Fruit fly (Drosophila melanogaster) whole organism, embryonic: ENCODE data around the gene Aps.

Source experiments
- Asciz ChIP-seq: fragments of 200-800 bp; sonication (Bioruptor generic); optimal IDR thresholded peaks from 2 replicates; lab custom pipeline; 2017; ENCODE audit warnings: missing biosample characterization, mild to moderate bottlenecking, missing genetic modification characterization, missing genetic modification reagents
- CG10147 ChIP-seq: fragments of 200-800 bp; sonication (Bioruptor generic); optimal IDR thresholded peaks from 2 replicates; lab custom pipeline; 2019; ENCODE audit warnings: missing biosample characterization, mild to moderate bottlenecking, missing genetic modification characterization, moderate library complexity
- CG10431 ChIP-seq: fragments of 200-800 bp; sonication (Bioruptor generic); optimal IDR thresholded peaks from 3 replicates; lab custom pipeline; 2018; ENCODE audit warnings: missing biosample characterization, mild to moderate bottlenecking, missing genetic modification characterization
- CG10543 ChIP-seq: fragments of 200-800 bp; sonication (Bioruptor generic); optimal IDR thresholded peaks from 3 replicates; lab custom pipeline; 2017; ENCODE audit warnings: missing biosample characterization, mild to moderate bottlenecking, missing genetic modification characterization, moderate library complexity
- CG11398 ChIP-seq: fragments of 200-800 bp; sonication (Bioruptor generic); optimal IDR thresholded peaks from 2 replicates; lab custom pipeline; 2016; ENCODE audit warnings: missing biosample characterization, missing genetic modification characterization
- CG11696 ChIP-seq: fragments of 200-800 bp; sonication (Bioruptor generic); IDR thresholded peaks from 2 replicates; pipeline ENCODE4 v1.3.6; 2022; ENCODE audit warnings: missing biosample characterization, missing genetic modification characterization
- CG12744 ChIP-seq: fragments of 200-800 bp; sonication (Bioruptor generic); optimal IDR thresholded peaks from 2 replicates; lab custom pipeline; 2016; ENCODE audit warnings: missing biosample characterization, missing genetic modification characterization
- CG13296 ChIP-seq: fragments of 200-800 bp; sonication (Bioruptor generic); optimal IDR thresholded peaks from 3 replicates; lab custom pipeline; 2018; ENCODE audit warnings: missing biosample characterization, mild to moderate bottlenecking, missing genetic modification characterization
- CG1602 ChIP-seq: fragments of 200-800 bp; sonication (Bioruptor generic); optimal IDR thresholded peaks from 3 replicates; lab custom pipeline; 2016; ENCODE audit warnings: missing biosample characterization, missing genetic modification characterization
- CG17802 ChIP-seq: fragments of 200-800 bp; sonication (Bioruptor generic); optimal IDR thresholded peaks from 2 replicates; lab custom pipeline; 2018; ENCODE audit warnings: missing biosample characterization, mild to moderate bottlenecking, missing genetic modification characterization, moderate library complexity
- CG18619 ChIP-seq: fragments of 200-800 bp; sonication (Bioruptor generic); optimal IDR thresholded peaks from 3 replicates; lab custom pipeline; 2017; ENCODE audit warnings: missing biosample characterization, mild to moderate bottlenecking, missing genetic modification characterization
- CG2199 ChIP-seq: fragments of 200-800 bp; sonication (Bioruptor generic); IDR thresholded peaks from 3 replicates; pipeline ENCODE4 v1.3.6; 2022; ENCODE audit warnings: missing biosample characterization, missing genetic modification characterization
- CG2202 ChIP-seq: fragments of 200-800 bp; sonication (Bioruptor generic); optimal IDR thresholded peaks from 2 replicates; lab custom pipeline; 2018; ENCODE audit warnings: missing biosample characterization, mild to moderate bottlenecking, missing genetic modification characterization
- CG2678 ChIP-seq: fragments of 200-800 bp; sonication (Bioruptor generic); optimal IDR thresholded peaks from 3 replicates; lab custom pipeline; 2019; ENCODE audit warnings: missing biosample characterization, mild to moderate bottlenecking, missing genetic modification characterization, moderate library complexity
- CG31441 ChIP-seq: fragments of 200-800 bp; sonication (Bioruptor generic); IDR thresholded peaks from 2 replicates; pipeline ENCODE4 v1.3.6; 2022; ENCODE audit warnings: missing biosample characterization, missing genetic modification characterization
- CG3847 ChIP-seq: fragments of 200-800 bp; sonication (Bioruptor generic); IDR thresholded peaks from 2 replicates; pipeline ENCODE4 v1.3.6; 2022; ENCODE audit warnings: missing biosample characterization, missing genetic modification characterization
- CG3995 ChIP-seq: fragments of 200-800 bp; sonication (Bioruptor generic); optimal IDR thresholded peaks from 3 replicates; lab custom pipeline; 2016; ENCODE audit warnings: missing biosample characterization, missing genetic modification characterization
- CG43689 ChIP-seq: fragments of 200-800 bp; sonication (Bioruptor generic); IDR thresholded peaks from 2 replicates; pipeline ENCODE4 v1.3.6; 2022; ENCODE audit warnings: missing biosample characterization, missing genetic modification characterization
- CG5180 ChIP-seq: fragments of 200-800 bp; sonication (Bioruptor generic); optimal IDR thresholded peaks from 3 replicates; lab custom pipeline; 2017; ENCODE audit warnings: missing biosample characterization, missing genetic modification characterization, mild to moderate bottlenecking, moderate library complexity, missing genetic modification reagents
- CG6175 ChIP-seq: fragments of 200-800 bp; sonication (Bioruptor generic); IDR thresholded peaks from 3 replicates; pipeline ENCODE4 v1.3.6; 2022; ENCODE audit warnings: missing biosample characterization, missing genetic modification characterization
- CG7928 ChIP-seq: fragments of 200-800 bp; sonication (Bioruptor generic); optimal IDR thresholded peaks from 2 replicates; lab custom pipeline; 2017; ENCODE audit warnings: missing biosample characterization, mild to moderate bottlenecking, missing genetic modification characterization
- Deaf1 ChIP-seq: fragments of 200-800 bp; optimal IDR thresholded peaks from 3 replicates; lab custom pipeline; 2019; ENCODE audit warnings: missing biosample characterization, mild to moderate bottlenecking, missing genetic modification characterization, moderate library complexity
- Dip3 ChIP-seq: fragments of 200-800 bp; sonication (Bioruptor generic); optimal IDR thresholded peaks from 3 replicates; lab custom pipeline; 2016; ENCODE audit warnings: missing biosample characterization, missing genetic modification characterization
- Eip74EF ChIP-seq, 2 experiments: fragments of 200-800 bp in 1 of 2; fragments of >200 bp in 1 of 2; sonication (Bioruptor generic) in 1 of 2; optimal IDR thresholded peaks; 2 replicates each; lab custom pipeline; 2017 to 2019; ENCODE audit warnings: missing biosample characterization in 2 of 2, missing genetic modification characterization in 2 of 2, mild to moderate bottlenecking in 1 of 2, moderate library complexity in 1 of 2
- HmgD ChIP-seq: fragments of 200-800 bp; sonication (Bioruptor generic); optimal IDR thresholded peaks from 3 replicates; lab custom pipeline; 2016; ENCODE audit warnings: missing biosample characterization, missing genetic modification characterization
- Hr78 ChIP-seq, 2 experiments: fragments of 200-800 bp in 1 of 2; fragments of >200 bp in 1 of 2; sonication (Bioruptor generic) in 1 of 2; optimal IDR thresholded peaks; 2 replicates each; lab custom pipeline; 2017 to 2019; ENCODE audit warnings: missing biosample characterization in 2 of 2, missing genetic modification characterization in 2 of 2, mild to moderate bottlenecking in 1 of 2, moderate library complexity in 1 of 2
- Kr ChIP-seq: fragments of 200-800 bp; sonication (Bioruptor generic); optimal IDR thresholded peaks from 2 replicates; lab custom pipeline; 2017; ENCODE audit warnings: missing biosample characterization, mild to moderate bottlenecking, missing genetic modification characterization
- Max ChIP-seq: fragments of 200-800 bp; sonication (Bioruptor generic); optimal IDR thresholded peaks from 2 replicates; lab custom pipeline; 2016; ENCODE audit warnings: missing biosample characterization, mild to moderate bottlenecking, missing genetic modification characterization
- NC2α ChIP-seq: fragments of 200-800 bp; sonication (Bioruptor generic); optimal IDR thresholded peaks from 2 replicates; lab custom pipeline; 2016; ENCODE audit warnings: missing biosample characterization, missing genetic modification characterization
- Ssrp ChIP-seq: fragments of 200-800 bp; sonication (Bioruptor generic); optimal IDR thresholded peaks from 2 replicates; lab custom pipeline; 2018; ENCODE audit warnings: missing biosample characterization, mild to moderate bottlenecking, missing genetic modification characterization, moderate library complexity
- Usf ChIP-seq: fragments of 200-800 bp; sonication (Bioruptor generic); optimal IDR thresholded peaks from 2 replicates; lab custom pipeline; 2017; ENCODE audit warnings: missing genotype, missing biosample characterization, missing genetic modification characterization
- al ChIP-seq: fragments of 200-800 bp; sonication (Bioruptor generic); IDR thresholded peaks from 2 replicates; pipeline ENCODE4 v1.3.6; 2022; ENCODE audit warnings: missing biosample characterization, missing genetic modification characterization
- bcd ChIP-seq: fragments of 200-800 bp; sonication (Bioruptor generic); optimal IDR thresholded peaks from 2 replicates; lab custom pipeline; 2017; ENCODE audit warnings: missing biosample characterization, mild to moderate bottlenecking, missing genetic modification characterization
- chinmo ChIP-seq: fragments of 200-800 bp; sonication (Bioruptor generic); IDR thresholded peaks from 4 replicates; pipeline ENCODE4 v1.3.6; 2022; ENCODE audit warnings: missing biosample characterization, missing genetic modification characterization; ENCODE audit not compliant: partially characterized antibody
- crol ChIP-seq: fragments of 200-800 bp; sonication (Bioruptor generic); IDR thresholded peaks from 2 replicates; pipeline ENCODE4 v1.3.6; 2022; ENCODE audit warnings: missing biosample characterization, missing genetic modification characterization
- dpn ChIP-seq, 2 experiments: fragments of 200-800 bp; sonication (Bioruptor generic); optimal IDR thresholded peaks; 3 replicates each; lab custom pipeline; 2016; ENCODE audit warnings: missing biosample characterization in 2 of 2, missing genetic modification characterization in 2 of 2
- grn ChIP-seq: fragments of 200-800 bp; sonication (Bioruptor generic); optimal IDR thresholded peaks from 3 replicates; lab custom pipeline; 2017; ENCODE audit warnings: missing biosample characterization, missing genetic modification characterization
- hbn ChIP-seq: fragments of 200-800 bp; sonication (Bioruptor generic); IDR thresholded peaks from 2 replicates; pipeline ENCODE4 v1.3.6; 2022; ENCODE audit warnings: missing biosample characterization, missing genetic modification characterization; ENCODE audit not compliant: partially characterized antibody
- inv ChIP-seq: fragments of 200-800 bp; sonication (Bioruptor generic); IDR thresholded peaks from 2 replicates; pipeline ENCODE4 v1.3.6; 2022; ENCODE audit warnings: missing biosample characterization, missing genetic modification characterization; ENCODE audit not compliant: partially characterized antibody
- lov ChIP-seq, 2 experiments: fragments of 200-800 bp in 1 of 2; fragments of >200 bp in 1 of 2; sonication (Bioruptor generic) in 1 of 2; IDR thresholded peaks in 1 of 2; optimal IDR thresholded peaks in 1 of 2; 2 replicates in 1 of 2; 3 replicates in 1 of 2; pipeline versions ENCODE4 v1.3.6 to Lab custom; 2017 to 2022; ENCODE audit warnings: missing biosample characterization in 1 of 2, missing genetic modification characterization in 1 of 2
- mld ChIP-seq: fragments of 200-800 bp; sonication (Bioruptor generic); IDR thresholded peaks from 3 replicates; pipeline ENCODE4 v1.3.6; 2022; ENCODE audit warnings: missing biosample characterization, missing genetic modification characterization; ENCODE audit not compliant: partially characterized antibody
- salm ChIP-seq: fragments of 200-800 bp; sonication (Bioruptor generic); optimal IDR thresholded peaks from 2 replicates; lab custom pipeline; 2018; ENCODE audit warnings: missing biosample characterization, mild to moderate bottlenecking, missing genetic modification characterization
- schlank ChIP-seq: fragments of 200-800 bp; sonication (Bioruptor generic); optimal IDR thresholded peaks from 2 replicates; lab custom pipeline; 2018; ENCODE audit warnings: missing biosample characterization, mild to moderate bottlenecking, missing genetic modification characterization
- scrt ChIP-seq: fragments of 200-800 bp; sonication (Bioruptor generic); optimal IDR thresholded peaks from 2 replicates; lab custom pipeline; 2018; ENCODE audit warnings: missing biosample characterization, mild to moderate bottlenecking, missing genetic modification characterization, moderate library complexity
- slp2 ChIP-seq: fragments of 200-800 bp; sonication (Bioruptor generic); optimal IDR thresholded peaks from 2 replicates; lab custom pipeline; 2016; ENCODE audit warnings: missing biosample characterization, missing genetic modification characterization
- ssp ChIP-seq: fragments of 200-800 bp; sonication (Bioruptor generic); IDR thresholded peaks from 2 replicates; pipeline ENCODE4 v1.3.6; 2022; ENCODE audit warnings: missing biosample characterization, missing genetic modification characterization
- tll ChIP-seq, 2 experiments: fragments of 200-800 bp in 1 of 2; fragments of >200 bp in 1 of 2; sonication (Bioruptor generic) in 1 of 2; optimal IDR thresholded peaks; 2 replicates each; lab custom pipeline; 2017 to 2019; ENCODE audit warnings: missing biosample characterization in 2 of 2, missing genetic modification characterization in 2 of 2, mild to moderate bottlenecking in 1 of 2, moderate library complexity in 1 of 2

Gene Aps

dm6 chr3L:10861657-10862543, 37.0 kb downstream of the Aps start (continued):
- TF ChIP-seq CG2678 (tag; lab: Kevin White, UChicago): peak; percentile 1
- no peak for TF ChIP-seq mld (GFP tag; lab: Robert Waterston, UW)
- no peak for TF ChIP-seq Ssrp
- no peak for TF ChIP-seq CG5180
- TF ChIP-seq CG1602 (GFP tag; lab: Kevin White, UChicago): no peak
- TF ChIP-seq chinmo: no peak
- no peak for TF ChIP-seq bcd
- TF ChIP-seq CG7928 (GFP tag; lab: Kevin White, UChicago): no peak
- no peak for TF ChIP-seq CG10147
- 0 out of 2 replicates have a peak, but pooled peaks have one; percentile 7 for TF ChIP-seq crol (GFP tag; lab: Robert Waterston, UW)
- peak in 1 of 2 experiments; percentile 32 for TF ChIP-seq tll (GFP tag; optimal IDR thresholded peaks at IDR 0.05; lab: Kevin White, UChicago)
- no peak for TF ChIP-seq schlank
- TF ChIP-seq Dip3 (GFP tag; lab: Kevin White, UChicago): no peak
- TF ChIP-seq CG11696 (GFP tag; lab: Robert Waterston, UW): peak; percentile 93
- no peak for TF ChIP-seq Asciz (GFP tag; lab: Kevin White, UChicago)
- no peak for TF ChIP-seq dpn (GFP tag; optimal IDR thresholded peaks at IDR 0.05; lab: Kevin White, UChicago)
- peak; percentile 10 for TF ChIP-seq Kr (GFP tag; lab: Kevin White, UChicago)
- TF ChIP-seq CG11398 (GFP tag; lab: Kevin White, UChicago): no peak
- peak; percentile 50; the same call in 2 of the 3 replicates for TF ChIP-seq CG2199 (GFP tag; lab: Robert Waterston, UW)
- TF ChIP-seq Deaf1 (tag; lab: Kevin White, UChicago): peak; percentile 12
- TF ChIP-seq salm (tag; lab: Kevin White, UChicago): no peak
- TF ChIP-seq CG2202: no peak
- TF ChIP-seq NC2α: no peak
- TF ChIP-seq CG12744 (GFP tag; lab: Kevin White, UChicago): no peak
- TF ChIP-seq CG18619: peak; percentile 27
- peak in 1 of 2 experiments; percentile 54 for TF ChIP-seq Hr78 (GFP tag; optimal IDR thresholded peaks at IDR 0.05; lab: Kevin White, UChicago)
- TF ChIP-seq HmgD (GFP tag; lab: Kevin White, UChicago): no peak
- TF ChIP-seq Usf: no peak
- peak; percentile 15 for TF ChIP-seq CG10543 (GFP tag; lab: Kevin White, UChicago)
- no peak for TF ChIP-seq lov (optimal IDR thresholded peaks at IDR 0.05; lab: Kevin White, UChicago)
- peak; percentile 75; the same call in 1 of the 3 replicates for TF ChIP-seq lov (GFP tag; IDR thresholded peaks at IDR 0.05; lab: Robert Waterston, UW)
- no peak for TF ChIP-seq CG17802 (tag; lab: Kevin White, UChicago)
- TF ChIP-seq CG10431 (GFP tag; lab: Kevin White, UChicago): no peak
- no peak for TF ChIP-seq Eip74EF (GFP tag; optimal IDR thresholded peaks at IDR 0.05; lab: Kevin White, UChicago)
- TF ChIP-seq ssp (GFP tag; lab: Robert Waterston, UW): no peak
- no peak for TF ChIP-seq Max (GFP tag; lab: Kevin White, UChicago)
- no peak for TF ChIP-seq CG31441 (GFP tag; lab: Robert Waterston, UW)
- TF ChIP-seq grn (GFP tag; lab: Kevin White, UChicago): no peak
- TF ChIP-seq CG6175: no peak
- TF ChIP-seq scrt: no peak
- no peak for TF ChIP-seq hbn (GFP tag; lab: Robert Waterston, UW)
- TF ChIP-seq CG43689 (GFP tag; lab: Robert Waterston, UW): no peak
- TF ChIP-seq CG13296: no peak
- TF ChIP-seq inv: no peak
- no peak for TF ChIP-seq CG3995
- no peak for TF ChIP-seq slp2
- peak; percentile 19; the same call in 1 of the 2 replicates for TF ChIP-seq CG3847 (GFP tag; lab: Robert Waterston, UW)
- TF ChIP-seq al (GFP tag; lab: Robert Waterston, UW): no peak
